Fruit fly (Drosophila melanogaster) whole organism, pupa: ENCODE results near the gene CG6511.

Experiments
- CG12605 ChIP-seq: fragments of 200-800 bp; sonication (Bioruptor generic); IDR thresholded peaks from 2 replicates; pipeline ENCODE4 v1.3.6; 2022; ENCODE audit warnings: missing biosample characterization, missing genetic modification characterization
- CG13204 ChIP-seq: fragments of 200-800 bp; sonication (Bioruptor generic); optimal IDR thresholded peaks from 2 replicates; lab custom pipeline; 2018; ENCODE audit warnings: missing biosample characterization, mild to moderate bottlenecking, missing genetic modification characterization, moderate library complexity
- CG34367 ChIP-seq: fragments of 200-800 bp; sonication (Bioruptor generic); optimal IDR thresholded peaks from 2 replicates; lab custom pipeline; 2018; ENCODE audit warnings: missing biosample characterization, mild to moderate bottlenecking, missing genetic modification characterization
- CG9948 ChIP-seq: fragments of 200-800 bp; sonication (Bioruptor generic); optimal IDR thresholded peaks from 2 replicates; lab custom pipeline; 2018; ENCODE audit warnings: missing biosample characterization, mild to moderate bottlenecking, missing genetic modification characterization, moderate library complexity
- fd96Ca ChIP-seq: fragments of 200-800 bp; sonication (Bioruptor generic); IDR thresholded peaks from 3 replicates; pipeline ENCODE4 v1.3.6; 2022; ENCODE audit warnings: missing biosample characterization, missing genetic modification characterization

DNA sequence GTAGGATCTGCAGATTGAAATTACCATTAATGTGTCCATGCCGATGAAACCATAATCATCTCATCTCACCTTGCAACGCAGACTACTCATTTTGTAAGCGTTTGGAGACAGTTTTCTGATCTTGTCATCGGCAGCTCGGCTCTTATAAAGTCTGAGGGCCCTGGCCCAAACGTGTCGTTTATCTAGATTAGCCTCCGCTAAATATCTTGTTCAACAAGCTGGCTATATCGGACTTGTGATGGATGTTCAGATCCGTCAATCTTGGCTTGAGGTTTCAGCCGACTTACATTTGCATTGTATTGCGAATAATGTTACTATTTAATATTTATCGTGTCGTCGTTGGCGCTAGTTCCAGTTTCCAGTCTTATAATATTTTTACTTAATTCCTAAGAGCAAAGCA, 4.5 kb downstream of the CG6511 start, which contains the start of gene CG43965:
- TF ChIP-seq fd96Ca (GFP tag; lab: Robert Waterston, UW) (no peak), CG9948 (no peak), CG13204 (no peak), CG34367 (tag; lab: Kevin White, UChicago) (no peak), CG12605 (GFP tag; lab: Robert Waterston, UW) (no peak)
